Fruit fly (Drosophila melanogaster) whole organism, pupa: ENCODE measurements around the gene sav.

Experiments used
- CG10348 ChIP-seq: fragments of 200-800 bp; sonication (Bioruptor generic); IDR thresholded peaks from 2 replicates; pipeline ENCODE4 v1.3.6; 2022; ENCODE audit warnings: missing biosample characterization, missing genetic modification characterization
- CG12605 ChIP-seq: fragments of 200-800 bp; sonication (Bioruptor generic); IDR thresholded peaks from 2 replicates; pipeline ENCODE4 v1.3.6; 2022; ENCODE audit warnings: missing biosample characterization, missing genetic modification characterization
- CG13204 ChIP-seq: fragments of 200-800 bp; sonication (Bioruptor generic); optimal IDR thresholded peaks from 2 replicates; lab custom pipeline; 2018; ENCODE audit warnings: missing biosample characterization, mild to moderate bottlenecking, missing genetic modification characterization, moderate library complexity
- CG14655 ChIP-seq: fragments of 200-800 bp; sonication (Bioruptor generic); optimal IDR thresholded peaks from 3 replicates; lab custom pipeline; 2017; ENCODE audit warnings: mild to moderate bottlenecking, missing biosample characterization, missing genetic modification reagents, missing genetic modification characterization
- CG15710 ChIP-seq: fragments of 200-800 bp; sonication (Bioruptor generic); optimal IDR thresholded peaks from 2 replicates; lab custom pipeline; 2018; ENCODE audit warnings: missing biosample characterization, mild to moderate bottlenecking, missing genetic modification characterization, moderate library complexity
- CG17806 ChIP-seq: fragments of 200-800 bp; sonication (Bioruptor generic); optimal IDR thresholded peaks from 2 replicates; lab custom pipeline; 2018; ENCODE audit warnings: missing biosample characterization, mild to moderate bottlenecking, missing genetic modification characterization, moderate library complexity
- CG32121 ChIP-seq: fragments of 200-800 bp; sonication (Bioruptor generic); IDR thresholded peaks from 2 replicates; pipeline ENCODE4 v1.3.6; 2022; ENCODE audit warnings: missing biosample characterization, missing genetic modification characterization
- CG34367 ChIP-seq: fragments of 200-800 bp; sonication (Bioruptor generic); optimal IDR thresholded peaks from 2 replicates; lab custom pipeline; 2018; ENCODE audit warnings: missing biosample characterization, mild to moderate bottlenecking, missing genetic modification characterization
- CG4496 ChIP-seq: fragments of 200-800 bp; sonication (Bioruptor generic); IDR thresholded peaks from 3 replicates; pipeline ENCODE4 v1.3.6; 2022; ENCODE audit warnings: missing biosample characterization, missing genetic modification characterization
- CG8159 ChIP-seq: fragments of 200-800 bp; sonication (Bioruptor generic); optimal IDR thresholded peaks from 3 replicates; lab custom pipeline; 2018; ENCODE audit warnings: missing biosample characterization, mild to moderate bottlenecking, missing genetic modification characterization, moderate library complexity
- CG8301 ChIP-seq: fragments of 200-800 bp; sonication (Bioruptor generic); optimal IDR thresholded peaks from 2 replicates; lab custom pipeline; 2018; ENCODE audit warnings: missing biosample characterization, mild to moderate bottlenecking, missing genetic modification characterization
- CG9948 ChIP-seq: fragments of 200-800 bp; sonication (Bioruptor generic); optimal IDR thresholded peaks from 2 replicates; lab custom pipeline; 2018; ENCODE audit warnings: missing biosample characterization, mild to moderate bottlenecking, missing genetic modification characterization, moderate library complexity
- D1 ChIP-seq: fragments of 200-800 bp; sonication (Bioruptor generic); optimal IDR thresholded peaks from 2 replicates; lab custom pipeline; 2018; ENCODE audit warnings: missing biosample characterization, mild to moderate bottlenecking, missing genetic modification characterization, moderate library complexity
- EcR ChIP-seq: fragments of 200-800 bp; sonication (Bioruptor generic); optimal IDR thresholded peaks from 3 replicates; lab custom pipeline; 2019; ENCODE audit warnings: missing biosample characterization, missing genetic modification characterization, mild to moderate bottlenecking, moderate library complexity, missing genetic modification reagents
- Ets98B ChIP-seq: fragments of 200-800 bp; sonication (Bioruptor generic); IDR thresholded peaks from 2 replicates; pipeline ENCODE4 v1.3.6; 2022; ENCODE audit warnings: missing biosample characterization, missing genetic modification characterization
- Pif1A ChIP-seq: fragments of 200-800 bp; sonication (Bioruptor generic); optimal IDR thresholded peaks from 3 replicates; lab custom pipeline; 2016; ENCODE audit warnings: missing biosample characterization, missing genetic modification characterization
- Pif1B ChIP-seq: fragments of 200-800 bp; sonication (Bioruptor generic); optimal IDR thresholded peaks from 3 replicates; lab custom pipeline; 2016; ENCODE audit warnings: missing biosample characterization, missing genetic modification characterization
- Snoo ChIP-seq: fragments of 200-800 bp; sonication (Bioruptor generic); optimal IDR thresholded peaks from 3 replicates; lab custom pipeline; 2017; ENCODE audit warnings: missing biosample characterization, mild to moderate bottlenecking, missing genetic modification characterization, inconsistent platforms
- fd96Ca ChIP-seq: fragments of 200-800 bp; sonication (Bioruptor generic); IDR thresholded peaks from 3 replicates; pipeline ENCODE4 v1.3.6; 2022; ENCODE audit warnings: missing biosample characterization, missing genetic modification characterization
- gl ChIP-seq: fragments of 200-800 bp; sonication (Bioruptor generic); optimal IDR thresholded peaks from 2 replicates; lab custom pipeline; 2018; ENCODE audit warnings: missing biosample characterization, mild to moderate bottlenecking, missing genetic modification characterization
- rn ChIP-seq: fragments of 200-800 bp; sonication (Bioruptor generic); IDR thresholded peaks from 2 replicates; pipeline ENCODE4 v1.3.6; 2022; ENCODE audit warnings: missing biosample characterization, missing genetic modification characterization

Gene sav

dm6 chr3R:23041941-23042340, 19.2 kb downstream of the sav start, which contains the start of gene CG13838:
TSS of gene CG13838 (plus strand) at chr3R:23042241.
- no peak for TF ChIP-seq Pif1A (GFP tag; lab: Kevin White, UChicago)
- no peak for TF ChIP-seq CG13204 (GFP tag; lab: Kevin White, UChicago)
- TF ChIP-seq D1 (tag; lab: Kevin White, UChicago) = no peak
- TF ChIP-seq CG4496 (GFP tag; lab: Robert Waterston, UW) = no peak
- TF ChIP-seq CG17806 (tag; lab: Kevin White, UChicago) = no peak
- TF ChIP-seq CG34367 (tag; lab: Kevin White, UChicago) = no peak
- TF ChIP-seq CG12605 = no peak
- TF ChIP-seq CG8159 (tag; lab: Kevin White, UChicago) = no peak
- TF ChIP-seq Ets98B (GFP tag; lab: Robert Waterston, UW) = no peak
- TF ChIP-seq EcR = no peak
- no peak for TF ChIP-seq fd96Ca (GFP tag; lab: Robert Waterston, UW)
- no peak for TF ChIP-seq rn
- no peak for TF ChIP-seq CG10348 (GFP tag; lab: Robert Waterston, UW)
- no peak for TF ChIP-seq CG14655 (GFP tag; lab: Kevin White, UChicago)
- no peak for TF ChIP-seq Pif1B (GFP tag; lab: Kevin White, UChicago)
- TF ChIP-seq CG9948 (tag; lab: Kevin White, UChicago) = no peak

DNA sequence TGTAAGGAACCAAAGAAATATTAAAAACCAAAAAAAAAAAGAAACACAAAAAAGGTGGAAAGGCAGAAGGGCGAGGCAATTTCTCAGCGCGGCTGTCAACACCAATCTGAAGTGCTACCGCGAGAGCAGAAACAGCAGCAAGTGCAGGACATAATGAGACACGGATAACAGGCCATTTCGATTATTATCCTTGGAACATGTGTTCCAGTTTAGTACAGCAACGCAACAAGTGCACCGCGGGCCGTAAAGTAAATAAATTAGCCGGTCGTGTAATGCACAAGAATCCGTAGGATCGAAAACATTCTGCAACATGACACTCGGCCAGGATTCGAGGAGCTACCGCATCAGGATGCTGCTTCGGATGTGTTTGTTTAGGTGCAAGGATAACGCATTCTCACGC, 23.0 kb downstream of the sav start:
- TF ChIP-seq CG8301 (no peak), EcR (no peak), rn (no peak), D1 (tag; lab: Kevin White, UChicago) (no peak)
- TF ChIP-seq, all 21 proteins: peak for 0

dm6 chr3R:23036321-23036720, 24.8 kb downstream of the sav start:
- TF ChIP-seq CG13204 (GFP tag; lab: Kevin White, UChicago) (no peak), CG8301 (no peak), CG14655 (GFP tag; lab: Kevin White, UChicago) (no peak), Ets98B (GFP tag; lab: Robert Waterston, UW) (no peak), CG4496 (GFP tag; lab: Robert Waterston, UW) (no peak), CG10348 (GFP tag; lab: Robert Waterston, UW) (no peak)

DNA sequence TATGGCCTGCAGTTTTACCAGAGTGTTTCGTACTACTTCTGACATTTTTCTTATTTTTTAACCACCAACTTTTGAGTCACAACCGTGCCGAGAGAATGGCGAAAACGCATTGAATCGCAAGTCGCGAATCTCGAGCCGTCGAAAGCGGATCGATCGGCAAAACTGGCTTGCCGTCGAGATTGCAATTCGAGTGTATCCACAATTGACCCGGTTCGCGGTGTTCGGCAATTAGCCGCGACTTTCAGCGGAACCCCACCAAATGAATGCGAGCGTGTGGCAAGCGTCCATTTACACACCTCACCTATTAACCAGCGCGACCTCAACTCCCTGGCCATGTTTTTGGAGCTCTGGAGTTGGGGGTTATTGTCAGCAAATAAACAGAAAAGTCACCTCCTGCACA, 25.6 kb downstream of the sav start, which contains the start of gene CG13833:
Gene CG13833 (minus strand): TSS at position 101 of the 400 bp plus-strand sequence.
- TF ChIP-seq EcR (no peak), CG9948 (tag; lab: Kevin White, UChicago) (no peak), Pif1A (GFP tag; lab: Kevin White, UChicago) (no peak), D1 (tag; lab: Kevin White, UChicago) (no peak), CG14655 (GFP tag; lab: Kevin White, UChicago) (no peak), CG32121 (GFP tag; lab: Robert Waterston, UW) (no peak), CG12605 (no peak), CG34367 (tag; lab: Kevin White, UChicago) (no peak), Ets98B (GFP tag; lab: Robert Waterston, UW) (no peak), CG13204 (GFP tag; lab: Kevin White, UChicago) (no peak), CG4496 (GFP tag; lab: Robert Waterston, UW) (0 out of 3 replicates have a peak, but pooled peaks have one; percentile 34), rn (no peak), fd96Ca (GFP tag; lab: Robert Waterston, UW) (0 out of 3 replicates have a peak, but pooled peaks have one; percentile 44), CG8159 (tag; lab: Kevin White, UChicago) (no peak), gl (tag; lab: Kevin White, UChicago) (no peak)

DNA sequence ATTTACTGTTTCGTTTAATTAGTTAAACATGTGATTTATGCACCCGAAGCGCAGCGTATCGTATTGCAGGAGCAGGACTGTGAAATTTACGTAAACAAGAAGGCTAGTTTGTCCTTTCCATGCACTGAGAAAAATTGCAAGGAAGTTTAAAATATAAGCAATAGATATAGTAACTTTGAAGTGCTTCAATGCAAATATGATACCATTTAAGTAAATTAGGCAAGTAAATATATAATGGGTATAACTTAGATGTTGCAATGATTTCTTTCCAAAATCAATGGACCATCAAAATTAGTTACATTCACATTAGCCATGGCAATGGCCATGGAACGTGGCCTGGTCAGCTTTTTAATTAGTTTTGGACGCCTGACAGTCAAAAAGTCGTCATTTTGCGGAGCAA, 30.2 kb downstream of the sav start:
- no peak for TF ChIP-seq CG14655 (GFP tag; lab: Kevin White, UChicago)
- TF ChIP-seq Ets98B (GFP tag; lab: Robert Waterston, UW) = no peak
- no peak for TF ChIP-seq CG34367 (tag; lab: Kevin White, UChicago)
- TF ChIP-seq CG12605 = no peak
- TF ChIP-seq Pif1B (GFP tag; lab: Kevin White, UChicago) = no peak
- no peak for TF ChIP-seq EcR
- TF ChIP-seq CG9948 (tag; lab: Kevin White, UChicago) = no peak
- TF ChIP-seq Pif1A (GFP tag; lab: Kevin White, UChicago) = no peak
- TF ChIP-seq, all 21 proteins: peak for 0

- TF ChIP-seq Ets98B (GFP tag; lab: Robert Waterston, UW) (peak; percentile 49), CG14655 (GFP tag; lab: Kevin White, UChicago) (peak; percentile 34), Snoo (no peak), CG4496 (GFP tag; lab: Robert Waterston, UW) (peak; percentile 43; the same call in 1 of the 3 replicates), fd96Ca (GFP tag; lab: Robert Waterston, UW) (0 out of 3 replicates have a peak, but pooled peaks have one; percentile 11), CG8301 (peak; percentile 25), Pif1A (GFP tag; lab: Kevin White, UChicago) (no peak)
Observed at dm6 chr3R:23028506-23028905, 32.6 kb downstream of the sav start.

DNA sequence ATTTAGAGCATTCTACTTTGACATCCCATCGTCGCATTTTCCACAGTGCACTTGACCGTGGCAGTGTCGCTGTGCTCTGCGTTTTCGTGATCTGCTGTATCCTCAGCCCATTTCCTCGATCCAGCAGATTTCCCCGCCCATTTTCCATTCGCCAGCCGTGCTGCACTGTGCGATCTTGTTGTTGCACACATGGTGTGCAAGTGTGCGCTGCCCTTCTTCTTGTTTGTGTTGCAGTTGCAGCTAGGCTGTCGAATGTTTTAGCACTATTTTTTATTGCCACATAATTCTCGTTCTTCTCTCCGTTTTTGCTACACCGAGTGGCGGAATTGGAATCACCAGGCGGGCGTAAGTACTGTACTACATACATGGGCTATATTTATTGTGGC, 33.7 kb downstream of the sav start:
- TF ChIP-seq CG17806 (tag; lab: Kevin White, UChicago) = no peak
- TF ChIP-seq CG15710 (tag; lab: Kevin White, UChicago) = no peak
- TF ChIP-seq CG4496 (GFP tag; lab: Robert Waterston, UW) = peak; percentile 9; the same call in 1 of the 3 replicates
- TF ChIP-seq D1 (tag; lab: Kevin White, UChicago) = no peak
- TF ChIP-seq Pif1A (GFP tag; lab: Kevin White, UChicago) = no peak
- TF ChIP-seq CG12605 = no peak
- TF ChIP-seq CG13204 (GFP tag; lab: Kevin White, UChicago) = peak; percentile 15
- no peak for TF ChIP-seq CG14655 (GFP tag; lab: Kevin White, UChicago)
- no peak for TF ChIP-seq CG8159 (tag; lab: Kevin White, UChicago)
- no peak for TF ChIP-seq CG8301
- TF ChIP-seq rn = no peak
- TF ChIP-seq CG34367 (tag; lab: Kevin White, UChicago) = no peak
